Worm (Caenorhabditis elegans): ENCODE data around the gene ceh-43.
A peak's percentile ranks its signal among the peaks of the same experiment; 100 is the strongest.

Gene ceh-43

ce11 chrIII:4435262-4435661, 14.5 kb downstream of the ceh-43 start:
- no peak for TF ChIP-seq nhr-237 (tag; optimal IDR thresholded peaks at IDR 0.05)
- no peak for TF ChIP-seq nhr-77 (tag; optimal IDR thresholded peaks at IDR 0.05)
- no peak for TF ChIP-seq nhr-12 (tag; optimal IDR thresholded peaks at IDR 0.05)
- TF ChIP-seq unc-62 (GFP tag; optimal IDR thresholded peaks at IDR 0.05): no peak

- TF ChIP-seq egl-5 (tag; optimal IDR thresholded peaks at IDR 0.05): no peak
- TF ChIP-seq snpc-4 (tag; optimal IDR thresholded peaks at IDR 0.05): no peak
- TF ChIP-seq ceh-9 (tag; optimal IDR thresholded peaks at IDR 0.05): no peak
- TF ChIP-seq eor-1 (tag; optimal IDR thresholded peaks at IDR 0.05): no peak
- TF ChIP-seq egl-27 (tag; optimal IDR thresholded peaks at IDR 0.05): no peak
- TF ChIP-seq sea-2 (GFP tag; optimal IDR thresholded peaks at IDR 0.05): no peak
- no peak for TF ChIP-seq ceh-28 (tag; optimal IDR thresholded peaks at IDR 0.05)
- no peak for TF ChIP-seq ceh-82 (tag; optimal IDR thresholded peaks at IDR 0.05)
- TF ChIP-seq nhr-43 (tag; optimal IDR thresholded peaks at IDR 0.05; ENCODE audit: poor library complexity, severe bottlenecking): no peak
- TF ChIP-seq fkh-2 (tag; optimal IDR thresholded peaks at IDR 0.05): no peak
- TF ChIP-seq fkh-10 (GFP tag; optimal IDR thresholded peaks at IDR 0.05): no peak
- TF ChIP-seq nhr-25 (tag; optimal IDR thresholded peaks at IDR 0.05): no peak
- no peak for TF ChIP-seq nhr-11 (tag; optimal IDR thresholded peaks at IDR 0.05)
Observed at ce11 chrIII:4434294-4434781, 15.4 kb downstream of the ceh-43 start, which contains the start of gene C28A5.1. TSS of gene C28A5.1 (minus strand) at chrIII:4434344.

ce11 chrIII:4429402-4429801, 20.3 kb downstream of the ceh-43 start, which contains the start of gene C28A5.6:
TSS of gene C28A5.6 (minus strand) at chrIII:4429502.
- no peak for TF ChIP-seq fkh-10 (GFP tag; optimal IDR thresholded peaks at IDR 0.05)
- no peak for TF ChIP-seq egl-27 (tag; optimal IDR thresholded peaks at IDR 0.05)
- TF ChIP-seq nhr-77 (tag; optimal IDR thresholded peaks at IDR 0.05): no peak
- TF ChIP-seq eor-1 (tag; optimal IDR thresholded peaks at IDR 0.05): no peak
- TF ChIP-seq ceh-82 (tag; optimal IDR thresholded peaks at IDR 0.05): no peak
- TF ChIP-seq daf-12 (tag; optimal IDR thresholded peaks at IDR 0.05): no peak
- TF ChIP-seq ama-1 (optimal IDR thresholded peaks at IDR 0.05): no peak
- no peak for TF ChIP-seq aly-2 (tag; optimal IDR thresholded peaks at IDR 0.05)
- no peak for TF ChIP-seq elt-2 (tag; optimal IDR thresholded peaks at IDR 0.05)
- TF ChIP-seq nhr-67 (tag; optimal IDR thresholded peaks at IDR 0.05): no peak
- no peak for TF ChIP-seq fos-1 (tag; optimal IDR thresholded peaks at IDR 0.05)
- no peak for TF ChIP-seq elt-1 (tag; optimal IDR thresholded peaks at IDR 0.05)

- TF ChIP-seq nhr-28 (tag; optimal IDR thresholded peaks at IDR 0.05) (no peak), nhr-67 (tag; optimal IDR thresholded peaks at IDR 0.05) (no peak), elt-3 (tag; optimal IDR thresholded peaks at IDR 0.05) (no peak), elt-2 (tag; optimal IDR thresholded peaks at IDR 0.05) (peak; percentile 20), snpc-4 (tag; optimal IDR thresholded peaks at IDR 0.05) (peak; percentile 23), tbx-2 (tag; optimal IDR thresholded peaks at IDR 0.05) (no peak)
Observed at ce11 chrIII:4428797-4429196, 20.9 kb downstream of the ceh-43 start.

DNA sequence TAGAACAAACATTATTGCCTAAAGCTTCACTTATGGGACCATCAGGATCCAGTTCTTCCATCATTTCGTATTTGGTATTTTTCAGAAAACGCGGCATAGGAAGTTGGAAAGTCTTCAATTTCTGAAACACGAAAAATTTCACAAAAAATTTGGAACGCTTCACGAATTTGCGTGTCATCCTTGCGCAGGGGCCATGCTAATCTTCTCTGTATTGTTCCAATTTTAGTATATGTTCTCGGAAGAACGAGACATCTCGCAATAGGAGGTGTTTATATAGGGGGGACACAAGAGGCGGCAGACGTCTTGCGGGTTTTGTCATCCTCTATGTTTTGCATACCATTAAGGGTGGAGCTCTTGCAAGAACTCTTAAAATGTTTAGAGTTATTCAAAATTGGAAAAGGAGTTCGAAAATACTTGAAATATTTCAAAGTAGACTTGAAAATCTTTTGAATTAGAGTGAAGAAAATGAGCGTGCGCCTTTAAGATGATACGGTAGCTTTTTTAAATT, 23.0 kb downstream of the ceh-43 start:
- TF ChIP-seq nhr-43 (tag; optimal IDR thresholded peaks at IDR 0.05; ENCODE audit: poor library complexity, severe bottlenecking) (peak; percentile 3), snpc-4 (tag; optimal IDR thresholded peaks at IDR 0.05) (peak; percentile 90)

DNA sequence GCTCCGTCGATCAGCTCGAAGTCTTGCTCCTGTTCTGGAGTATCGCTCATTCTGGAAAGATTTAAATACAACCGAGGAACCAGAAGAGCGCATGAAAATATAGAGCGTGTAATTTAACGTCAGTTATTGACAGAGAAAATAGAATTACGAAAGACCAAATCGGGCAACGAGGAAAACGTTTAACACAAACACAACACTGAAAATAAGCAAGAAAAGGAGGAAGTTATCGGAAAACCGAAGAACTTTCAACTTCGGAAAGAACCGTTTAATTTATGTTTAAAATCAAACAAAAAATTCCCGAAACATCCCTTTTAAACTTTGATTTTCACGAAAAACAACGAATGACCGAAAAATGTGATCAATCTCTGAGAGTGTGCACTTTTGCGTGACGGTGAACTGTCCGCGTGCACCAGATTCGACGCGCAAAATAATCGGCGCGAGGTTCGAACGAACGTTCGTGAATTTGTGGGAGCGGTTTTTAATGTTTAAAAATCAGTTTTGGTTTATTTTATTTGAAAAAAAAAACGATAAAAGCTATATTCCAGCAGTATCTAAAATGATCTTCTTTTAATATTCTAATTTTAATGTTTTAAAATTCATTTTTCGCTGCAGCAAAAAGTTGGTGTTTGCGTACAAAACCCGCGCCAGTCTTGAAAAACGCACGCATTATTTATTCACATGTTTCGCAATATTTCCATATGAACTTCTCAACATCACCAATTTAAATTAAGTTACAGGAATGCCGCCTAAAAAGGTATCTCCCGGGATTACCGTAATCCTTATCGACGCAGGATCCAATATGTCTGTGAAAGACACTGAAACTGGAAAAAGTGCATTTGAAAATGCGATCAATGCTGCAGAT, 30.4 kb downstream of the ceh-43 start, which contains the start of the genes R07E5.7 and cku-80:
R07E5.7 (minus strand) TSS at position 51 of the 862 bp plus-strand sequence.
cku-80 (plus strand) TSS at position 732 of the 862 bp plus-strand sequence.
- peak; percentile 15 for TF ChIP-seq nhr-25 (tag; optimal IDR thresholded peaks at IDR 0.05)
- no peak for TF ChIP-seq mml-1 (tag; optimal IDR thresholded peaks at IDR 0.05)
- peak; percentile 55 for TF ChIP-seq pha-4 (tag; optimal IDR thresholded peaks at IDR 0.05)
- TF ChIP-seq elt-2 (tag; optimal IDR thresholded peaks at IDR 0.05): peak; percentile 50
- peak; percentile 75 for TF ChIP-seq lin-15B (tag; optimal IDR thresholded peaks at IDR 0.05)
- peak; percentile 60 for TF ChIP-seq snpc-4 (tag; optimal IDR thresholded peaks at IDR 0.05)
- no peak for TF ChIP-seq fkh-10 (GFP tag; optimal IDR thresholded peaks at IDR 0.05)
- TF ChIP-seq sea-2 (GFP tag; optimal IDR thresholded peaks at IDR 0.05): no peak
- TF ChIP-seq fos-1 (tag; optimal IDR thresholded peaks at IDR 0.05): no peak
- TF ChIP-seq hmg-11 (tag; optimal IDR thresholded peaks at IDR 0.05): peak; percentile 50
- peak; percentile 17 for TF ChIP-seq ama-1 (optimal IDR thresholded peaks at IDR 0.05)
- peak; percentile 65 for TF ChIP-seq nfya-1 (tag; optimal IDR thresholded peaks at IDR 0.05; ENCODE audit: insufficient read depth)
- TF ChIP-seq lin-39 (tag; optimal IDR thresholded peaks at IDR 0.05): no peak
- no peak for TF ChIP-seq daf-12 (tag; optimal IDR thresholded peaks at IDR 0.05)
- TF ChIP-seq skn-1 (tag; optimal IDR thresholded peaks at IDR 0.05): peak; percentile 29
- TF ChIP-seq unc-39 (tag; optimal IDR thresholded peaks at IDR 0.05): no peak
- TF ChIP-seq nhr-23 (tag; optimal IDR thresholded peaks at IDR 0.05): peak; percentile 66
- TF ChIP-seq elt-1 (tag; optimal IDR thresholded peaks at IDR 0.05): no peak
- TF ChIP-seq nhr-43 (tag; optimal IDR thresholded peaks at IDR 0.05; ENCODE audit: poor library complexity, severe bottlenecking): peak; percentile 28
- peak; percentile 26 for TF ChIP-seq R02D3.7 (tag; optimal IDR thresholded peaks at IDR 0.05)

Data from whole organism, L3 larva.